Fruit fly (Drosophila melanogaster) Kc167 (cell line): Measurements from ENCODE around the gene CG4025.

Experiments
- Myc ChIP-seq: fragments of >200 bp; optimal IDR thresholded peaks from 2 replicates; lab custom pipeline; 2017; ENCODE audit warnings: missing external identifiers
- Sin3A ChIP-seq: fragments of >200 bp; optimal IDR thresholded peaks from 2 replicates; lab custom pipeline; 2018; ENCODE audit warnings: missing external identifiers
- h ChIP-seq: fragments of >200 bp; optimal IDR thresholded peaks from 3 replicates; lab custom pipeline; 2018; ENCODE audit warnings: missing external identifiers
- insv ChIP-seq: fragments of >200 bp; optimal IDR thresholded peaks from 3 replicates; lab custom pipeline; 2018; ENCODE audit warnings: missing external identifiers
- psq ChIP-seq: fragments of >200 bp; optimal IDR thresholded peaks from 2 replicates; lab custom pipeline; 2017; ENCODE audit warnings: missing external identifiers
- ttk ChIP-seq: sonication (Bioruptor generic); optimal IDR thresholded peaks from 2 replicates; lab custom pipeline; 2017; ENCODE audit warnings: missing external identifiers

dm6 chrX:2050070-2050899, 26.5 kb upstream of the CG4025 start, which contains the start of gene moody:
- TF ChIP-seq Myc (lab: Kevin White, UChicago) (no peak), insv (lab: Kevin White, UChicago) (no peak), h (lab: Kevin White, UChicago) (no peak), ttk (no peak), psq (lab: Kevin White, UChicago) (no peak), Sin3A (lab: Kevin White, UChicago) (no peak)
